Worm (Caenorhabditis elegans): ENCODE measurements around the gene fbxb-79.
A peak's percentile ranks its signal among the peaks of the same experiment; 100 is the strongest.
"Not testable (repeated sequence)": the region's sequence is repeated elsewhere in the genome, so short reads cannot be mapped to it uniquely, and the experiment has no call there.

The fbxb-79 gene

DNA sequence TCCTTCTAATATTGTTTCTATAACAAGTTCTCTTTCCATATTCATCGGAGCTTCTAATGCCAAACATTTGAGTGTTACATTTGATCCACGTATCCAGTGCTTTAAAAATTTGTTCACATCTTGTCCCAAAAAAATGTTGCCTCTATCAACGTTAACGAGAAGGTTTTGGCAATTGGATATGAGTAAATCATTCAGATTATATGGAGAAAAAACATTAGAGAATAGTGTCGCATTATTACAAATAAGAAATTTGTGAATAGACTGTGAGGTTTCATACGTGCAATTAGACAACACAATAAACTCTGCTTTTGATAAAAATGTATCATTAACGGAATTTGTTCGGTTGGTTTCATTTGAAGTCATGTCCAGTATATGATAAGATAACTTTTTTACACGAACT lies 29.4 kb downstream of the fbxb-79 start, which contains the start of gene mboa-4:
mboa-4 (minus strand) TSS at position 101 of the 400 bp plus-strand sequence.
- TF ChIP-seq zfp-2 (tag; optimal IDR thresholded peaks at IDR 0.05) = no peak
- no peak for TF ChIP-seq zag-1 (tag; optimal IDR thresholded peaks at IDR 0.05)

DNA sequence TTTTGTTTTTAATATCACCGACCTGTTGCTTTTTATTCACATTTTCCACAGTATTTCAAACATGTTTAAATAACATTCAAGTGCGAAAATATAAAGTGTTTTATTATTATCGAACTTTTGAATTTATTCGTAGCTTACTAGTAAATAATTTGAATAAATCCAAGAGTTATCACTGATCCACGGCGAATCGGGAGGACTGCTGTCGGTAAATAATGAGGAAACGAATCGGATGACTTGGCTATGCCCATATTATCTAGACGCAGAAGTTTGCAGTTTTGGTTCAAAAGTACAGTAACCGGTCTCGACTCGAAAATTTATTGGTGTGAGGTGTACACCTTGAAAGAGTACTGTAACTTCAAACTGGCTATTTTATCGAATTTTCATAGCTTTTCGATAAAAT lies 32.8 kb downstream of the fbxb-79 start:
- no peak for TF ChIP-seq vab-7 (GFP tag; IDR thresholded peaks at IDR 0.05)
- no peak for TF ChIP-seq pha-4 (GFP tag; IDR thresholded peaks at IDR 0.05)
- TF ChIP-seq pha-4 (tag; optimal IDR thresholded peaks at IDR 0.05) = no peak
- TF ChIP-seq nhr-42 (GFP tag; IDR thresholded peaks at IDR 0.05) = no peak
- no peak for TF ChIP-seq ceh-20 (GFP tag; IDR thresholded peaks at IDR 0.05)
- no peak for TF ChIP-seq Y5F2A.4 (GFP tag; optimal IDR thresholded peaks at IDR 0.05)
- no peak for TF ChIP-seq lin-39 (tag; optimal IDR thresholded peaks at IDR 0.05)
- TF ChIP-seq hlh-11 (tag; optimal IDR thresholded peaks at IDR 0.05) = no peak
- TF ChIP-seq aha-1 (tag) = no peak
- no peak for TF ChIP-seq ceh-28 (tag; optimal IDR thresholded peaks at IDR 0.05)
- no peak for TF ChIP-seq madf-9 (GFP tag; conservative IDR thresholded peaks at IDR 0.05)
- TF ChIP-seq zip-11 (GFP tag; IDR thresholded peaks at IDR 0.05) = no peak
- no peak for TF ChIP-seq mxl-2 (GFP tag; conservative IDR thresholded peaks at IDR 0.05)
- no peak for TF ChIP-seq F26F4.8 (GFP tag; conservative IDR thresholded peaks at IDR 0.05)
- TF ChIP-seq ceh-44 (GFP tag; IDR thresholded peaks at IDR 0.05) = no peak
- no peak for TF ChIP-seq lin-1 (GFP tag; IDR thresholded peaks at IDR 0.05)
- no peak for TF ChIP-seq fkh-10 (GFP tag; optimal IDR thresholded peaks at IDR 0.05)
- no peak for TF ChIP-seq duxl-1 (tag; optimal IDR thresholded peaks at IDR 0.05; ENCODE audit: poor library complexity)
- TF ChIP-seq D1046.2 (GFP tag; IDR thresholded peaks at IDR 0.05) = no peak
- no peak for TF ChIP-seq zfp-3 (GFP tag; conservative IDR thresholded peaks at IDR 0.05)

DNA sequence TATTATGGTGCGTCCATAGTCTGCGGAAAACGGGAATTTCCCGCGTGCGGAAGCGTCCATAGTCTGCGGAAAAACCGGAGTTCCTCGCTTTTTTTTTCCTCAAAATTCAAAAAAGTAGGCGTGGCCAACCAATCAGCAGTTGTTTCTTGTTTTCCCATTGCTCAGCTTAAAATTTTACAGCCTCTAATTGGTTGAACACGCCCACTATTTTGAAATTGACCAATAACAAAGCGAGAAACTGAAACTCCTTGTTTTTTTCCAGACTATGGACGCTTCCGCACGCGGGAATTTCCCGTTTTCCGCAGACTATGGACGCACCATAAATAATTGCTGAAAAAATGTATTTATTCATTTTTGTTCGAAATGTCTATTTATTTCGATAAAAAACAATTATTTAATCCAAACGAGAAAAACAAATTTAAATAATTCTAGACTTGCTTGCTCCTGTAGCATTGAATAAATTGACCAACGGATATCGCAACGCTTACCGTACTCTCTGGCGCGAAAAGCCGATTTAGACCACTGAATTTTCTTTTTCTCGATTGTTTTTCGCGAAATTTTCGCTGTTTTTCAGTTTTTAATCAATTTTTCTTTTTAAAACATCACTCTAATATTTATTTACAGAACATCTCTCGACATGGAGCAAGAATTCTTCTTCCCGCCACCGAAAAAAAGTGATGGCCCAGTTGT lies 34.7 kb downstream of the fbxb-79 start, which contains the start of gene C08F8.3:
C08F8.3 (plus strand) TSS at position 620 of the 690 bp plus-strand sequence.
- not testable (repeated sequence) for TF ChIP-seq lin-1 (GFP tag; IDR thresholded peaks at IDR 0.05); F44E2.7 (GFP tag; IDR thresholded peaks at IDR 0.05); ztf-7 (tag; optimal IDR thresholded peaks at IDR 0.05)

DNA sequence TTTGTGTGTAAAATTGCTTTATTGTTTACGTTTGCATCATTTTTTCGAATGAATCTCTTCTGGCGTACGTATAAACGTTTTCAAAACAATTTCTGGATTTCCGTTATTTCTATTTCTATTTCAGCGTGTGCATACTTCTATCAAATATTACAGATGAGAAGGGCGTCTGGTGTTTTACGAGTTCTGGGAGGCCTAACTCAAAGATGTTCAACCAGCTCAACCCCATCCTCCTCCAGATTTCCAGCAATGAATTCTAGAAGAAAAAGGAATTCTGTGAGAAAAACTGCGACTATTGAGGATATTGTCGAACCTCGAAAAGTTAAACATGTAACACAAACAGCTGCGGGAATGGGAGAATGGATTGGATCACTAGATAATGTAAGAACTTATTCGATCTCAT lies 38.5 kb downstream of the fbxb-79 start, which contains the start of gene C08F8.2:
C08F8.2 (plus strand) TSS at position 154 of the 400 bp plus-strand sequence.
- TF ChIP-seq hlh-30 (tag; optimal IDR thresholded peaks at IDR 0.05; ENCODE audit: insufficient read depth) (no peak), zfp-3 (GFP tag; conservative IDR thresholded peaks at IDR 0.05) (0 out of 2 replicates have a peak, but pooled peaks have one; percentile 59), lin-38 (GFP tag; IDR thresholded peaks at IDR 0.05) (no peak), spr-3 (GFP tag; optimal IDR thresholded peaks at IDR 0.05) (no peak), fkh-10 (GFP tag; optimal IDR thresholded peaks at IDR 0.05) (no peak), sdz-12 (GFP tag; optimal IDR thresholded peaks at IDR 0.05) (no peak), dmd-8 (GFP tag; IDR thresholded peaks at IDR 0.05) (no peak), mep-1 (tag; optimal IDR thresholded peaks at IDR 0.05) (no peak), ztf-11 (tag; optimal IDR thresholded peaks at IDR 0.05) (no peak), unc-62 (GFP tag; optimal IDR thresholded peaks at IDR 0.05 in 1 of 2) (peak in 1 of 2 experiments; percentile 25), unc-62 (tag; optimal IDR thresholded peaks at IDR 0.05) (no peak), zag-1 (tag; optimal IDR thresholded peaks at IDR 0.05) (no peak), nhr-76 (tag; optimal IDR thresholded peaks at IDR 0.05) (no peak), F44E2.7 (GFP tag; IDR thresholded peaks at IDR 0.05) (no peak), aha-1 (tag) (no peak), ama-1 (optimal IDR thresholded peaks at IDR 0.05) (peak; percentile 67), set-16 (GFP tag; IDR thresholded peaks at IDR 0.05) (no peak), mes-2 (tag; optimal IDR thresholded peaks at IDR 0.05; ENCODE audit: poor library complexity, severe bottlenecking) (no peak), hmg-1.1 (GFP tag; IDR thresholded peaks at IDR 0.05) (no peak), ceh-62 (tag; optimal IDR thresholded peaks at IDR 0.05) (no peak), T20F7.1 (GFP tag; optimal IDR thresholded peaks at IDR 0.05) (no peak), daf-12 (tag; optimal IDR thresholded peaks at IDR 0.05) (no peak), T26A8.4 (GFP tag; IDR thresholded peaks at IDR 0.05) (no peak)

Data from whole organism, L4 larva.